Worm (Caenorhabditis elegans) whole organism, L2 larva: ENCODE measurements around the gene F28A12.10.

Experiments used
- Y55F3AM.14 ChIP-seq: fragments of 200-800 bp; sonication (Bioruptor generic); optimal IDR thresholded peaks from 2 replicates; lab custom pipeline; 2018; ENCODE audit warnings: mild to moderate bottlenecking, missing genetic modification characterization, missing compliant biosample characterization
- ceh-16 ChIP-seq: fragments of 150-350 bp; optimal IDR thresholded peaks from 2 replicates; lab custom pipeline; 2014; ENCODE audit warnings: missing biosample characterization, missing genetic modification characterization
- elt-3 ChIP-seq: sonication (generic microtip); optimal IDR thresholded peaks from 2 replicates; lab custom pipeline; 2017; ENCODE audit warnings: missing biosample characterization, missing genetic modification characterization
- mab-5 ChIP-seq: fragments of 150-350 bp; optimal IDR thresholded peaks from 2 replicates; lab custom pipeline; 2014; ENCODE audit warnings: missing biosample characterization, missing genetic modification characterization
- nhr-12 ChIP-seq: fragments of 150-350 bp; optimal IDR thresholded peaks from 2 replicates; lab custom pipeline; 2014; ENCODE audit warnings: missing biosample characterization, missing genetic modification characterization
- nhr-6 ChIP-seq: fragments of 150-350 bp; optimal IDR thresholded peaks from 2 replicates; lab custom pipeline; 2014; ENCODE audit warnings: missing biosample characterization, missing genetic modification characterization
- sma-9 ChIP-seq, 2 experiments: fragments of 150-350 bp in 1 of 2; sonication (generic microtip) in 1 of 2; optimal IDR thresholded peaks; 2 replicates each; lab custom pipeline; 2014 to 2016; ENCODE audit warnings: missing genetic modification characterization in 2 of 2, mild to moderate bottlenecking in 1 of 2, missing biosample characterization in 1 of 2, missing compliant biosample characterization in 1 of 2, missing genetic modification reagents in 1 of 2, moderate library complexity in 1 of 2

ce11 chrV:8648251-8648650 lies 10.7 kb upstream of the F28A12.10 start:
- TF ChIP-seq ceh-16 (tag; lab: Kevin White, UChicago) (no peak), nhr-6 (no peak), sma-9 (GFP tag; optimal IDR thresholded peaks at IDR 0.05; lab: Kevin White, UChicago) (peak; percentile 70), sma-9 (tag; optimal IDR thresholded peaks at IDR 0.05; lab: Kevin White, UChicago) (no peak), Y55F3AM.14 (GFP tag; lab: Kevin White, UChicago) (no peak), nhr-12 (tag; lab: Kevin White, UChicago) (no peak), mab-5 (tag; lab: Kevin White, UChicago) (no peak), elt-3 (tag; lab: Kevin White, UChicago) (no peak)
